Fruit fly (Drosophila melanogaster) whole organism, pupa: Measurements from ENCODE around the gene Sbp2.

ENCODE experiments used
- CG14655 ChIP-seq: fragments of 200-800 bp; sonication (Bioruptor generic); optimal IDR thresholded peaks from 3 replicates; lab custom pipeline; 2017; ENCODE audit warnings: mild to moderate bottlenecking, missing biosample characterization, missing genetic modification reagents, missing genetic modification characterization
- CG15710 ChIP-seq: fragments of 200-800 bp; sonication (Bioruptor generic); optimal IDR thresholded peaks from 2 replicates; lab custom pipeline; 2018; ENCODE audit warnings: missing biosample characterization, mild to moderate bottlenecking, missing genetic modification characterization, moderate library complexity
- CG9948 ChIP-seq: fragments of 200-800 bp; sonication (Bioruptor generic); optimal IDR thresholded peaks from 2 replicates; lab custom pipeline; 2018; ENCODE audit warnings: missing biosample characterization, mild to moderate bottlenecking, missing genetic modification characterization, moderate library complexity
- D1 ChIP-seq: fragments of 200-800 bp; sonication (Bioruptor generic); optimal IDR thresholded peaks from 2 replicates; lab custom pipeline; 2018; ENCODE audit warnings: missing biosample characterization, mild to moderate bottlenecking, missing genetic modification characterization, moderate library complexity
- EcR ChIP-seq: fragments of 200-800 bp; sonication (Bioruptor generic); optimal IDR thresholded peaks from 3 replicates; lab custom pipeline; 2019; ENCODE audit warnings: missing biosample characterization, missing genetic modification characterization, mild to moderate bottlenecking, moderate library complexity, missing genetic modification reagents
- fd96Ca ChIP-seq: fragments of 200-800 bp; sonication (Bioruptor generic); IDR thresholded peaks from 3 replicates; pipeline ENCODE4 v1.3.6; 2022; ENCODE audit warnings: missing biosample characterization, missing genetic modification characterization
- gl ChIP-seq: fragments of 200-800 bp; sonication (Bioruptor generic); optimal IDR thresholded peaks from 2 replicates; lab custom pipeline; 2018; ENCODE audit warnings: missing biosample characterization, mild to moderate bottlenecking, missing genetic modification characterization
- rn ChIP-seq: fragments of 200-800 bp; sonication (Bioruptor generic); IDR thresholded peaks from 2 replicates; pipeline ENCODE4 v1.3.6; 2022; ENCODE audit warnings: missing biosample characterization, missing genetic modification characterization

DNA sequence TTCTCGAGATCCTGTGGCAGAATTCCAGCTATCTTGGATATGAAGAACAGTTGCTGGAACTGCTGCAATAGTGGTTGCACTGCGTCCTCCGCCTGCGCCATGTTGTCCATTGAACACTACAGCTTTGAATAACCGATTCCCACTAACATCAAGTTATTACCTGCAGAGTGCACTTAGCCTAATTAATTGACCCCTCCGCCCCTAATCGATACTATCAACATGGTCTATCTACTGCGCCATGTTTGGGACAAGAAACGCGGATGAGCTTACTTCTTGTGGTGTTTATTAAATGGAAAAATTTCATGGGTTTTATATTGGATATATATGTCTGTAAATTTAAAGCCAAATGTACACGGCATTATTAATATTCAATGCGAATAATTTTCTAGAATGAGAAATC lies 2.9 kb downstream of the Sbp2 start, which contains the start of gene Gr66a:
- no peak for TF ChIP-seq EcR (GFP tag; lab: Kevin White, UChicago)
- no peak for TF ChIP-seq D1 (tag; lab: Kevin White, UChicago)
- TF ChIP-seq CG14655 (GFP tag; lab: Kevin White, UChicago) = no peak
- no peak for TF ChIP-seq CG15710 (tag; lab: Kevin White, UChicago)
- TF ChIP-seq gl (tag; lab: Kevin White, UChicago) = no peak
- TF ChIP-seq CG9948 = no peak
- TF ChIP-seq fd96Ca (GFP tag; lab: Robert Waterston, UW) = no peak
- no peak for TF ChIP-seq rn (GFP tag; lab: Robert Waterston, UW)
